Worm (Caenorhabditis elegans): ENCODE results near the gene frpr-21.

The frpr-21 gene

DNA sequence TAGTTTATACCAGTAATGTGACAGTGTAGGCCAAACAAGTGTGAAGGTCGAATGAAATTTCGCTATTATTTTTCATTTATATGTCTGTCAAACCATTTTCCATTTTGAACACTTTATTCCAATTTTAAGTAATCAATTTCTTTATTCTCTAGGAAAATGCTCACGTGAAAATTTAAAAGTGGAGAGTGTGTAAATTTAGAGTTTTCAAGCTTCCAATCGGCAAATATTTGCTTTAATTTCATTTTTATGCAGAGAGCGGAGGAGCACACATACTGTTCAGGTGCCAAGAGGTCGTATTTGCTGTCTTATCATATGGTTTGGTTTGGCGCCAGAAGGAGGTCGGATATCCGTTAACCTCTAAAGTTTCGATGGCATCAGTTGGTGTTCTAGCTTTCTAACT is 25.0 kb upstream of the frpr-21 start:
- TF ChIP-seq C06A6.2 (GFP tag; conservative IDR thresholded peaks at IDR 0.05) (no peak), Y53G8AR.9 (GFP tag; conservative IDR thresholded peaks at IDR 0.05) (0 out of 2 replicates have a peak, but pooled peaks have one; percentile 9)

DNA sequence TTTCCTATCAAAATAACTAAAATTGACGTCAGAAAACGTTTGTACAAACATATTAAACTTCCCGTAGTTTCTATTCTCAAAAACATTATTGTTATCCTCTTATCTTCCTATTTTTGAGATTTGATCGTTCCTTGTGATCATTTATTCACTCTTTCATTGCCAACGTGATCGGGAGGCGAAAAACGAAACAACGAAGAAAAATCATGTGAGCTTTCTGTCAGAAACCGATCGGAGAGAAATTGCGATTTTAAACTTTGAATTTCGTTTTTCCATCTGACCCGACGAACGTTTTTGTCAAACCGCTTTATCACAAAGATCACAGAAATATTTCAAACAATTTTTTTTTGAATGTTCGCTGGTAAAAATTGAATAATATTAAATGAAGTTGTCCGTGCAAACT is 24.5 kb upstream of the frpr-21 start:
- TF ChIP-seq Y67H2A.10 (GFP tag; conservative IDR thresholded peaks at IDR 0.05) (no peak), egl-44 (GFP tag; IDR thresholded peaks at IDR 0.05) (no peak), nhr-120 (GFP tag; IDR thresholded peaks at IDR 0.05) (no peak), lag-1 (GFP tag; IDR thresholded peaks at IDR 0.05) (no peak), C17E4.6 (GFP tag; IDR thresholded peaks at IDR 0.05) (no peak), hmg-1.2 (GFP tag; IDR thresholded peaks at IDR 0.05) (peak; percentile 15; the same call in 1 of the 2 replicates), nhr-179 (tag; optimal IDR thresholded peaks at IDR 0.05) (no peak), ZK185.1 (tag; optimal IDR thresholded peaks at IDR 0.05; ENCODE audit: poor library complexity, severe bottlenecking) (no peak), tlf-1 (GFP tag; optimal IDR thresholded peaks at IDR 0.05) (peak; percentile 11), efl-1 (GFP tag; optimal IDR thresholded peaks at IDR 0.05) (no peak), F57A8.1 (GFP tag; optimal IDR thresholded peaks at IDR 0.05) (no peak), madf-10 (tag; optimal IDR thresholded peaks at IDR 0.05) (peak; percentile 12), lsy-27 (tag; optimal IDR thresholded peaks at IDR 0.05; ENCODE audit: borderline replicate concordance, insufficient read depth) (no peak), ztf-25 (GFP tag; IDR thresholded peaks at IDR 0.05) (no peak), nhr-80 (tag; optimal IDR thresholded peaks at IDR 0.05) (no peak), ceh-91 (GFP tag; IDR thresholded peaks at IDR 0.05) (no peak), him-1 (tag; optimal IDR thresholded peaks at IDR 0.05) (no peak), B0261.1 (tag; optimal IDR thresholded peaks at IDR 0.05) (no peak), let-526 (GFP tag; IDR thresholded peaks at IDR 0.05) (0 out of 2 replicates have a peak, but pooled peaks have one; percentile 61), somi-1 (GFP tag; optimal IDR thresholded peaks at IDR 0.05) (peak; percentile 53), attf-3 (GFP tag; conservative IDR thresholded peaks at IDR 0.05) (no peak), ccch-3 (GFP tag; optimal IDR thresholded peaks at IDR 0.05) (no peak), let-607 (tag; optimal IDR thresholded peaks at IDR 0.05) (no peak)

DNA sequence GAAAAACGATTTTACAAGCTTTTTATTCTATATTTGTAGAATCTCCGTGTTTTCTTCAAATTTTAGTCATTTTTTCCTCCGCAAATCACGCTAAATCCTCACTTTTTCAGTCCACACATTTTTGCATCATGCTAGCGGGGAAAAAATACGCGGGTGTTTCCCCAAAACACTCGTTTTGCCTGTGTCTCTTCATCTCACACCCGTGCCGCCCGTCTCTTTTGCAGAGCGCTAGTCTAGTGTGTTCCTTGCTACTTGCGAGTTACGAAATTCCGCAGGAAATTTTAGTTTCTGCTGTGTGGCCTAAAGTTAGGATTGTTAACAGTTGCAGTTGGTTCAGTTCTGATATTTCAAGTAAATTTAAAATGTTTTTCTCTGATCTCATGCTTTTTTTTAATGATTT is 23.9 kb upstream of the frpr-21 start:
- TF ChIP-seq B0261.1 (tag; optimal IDR thresholded peaks at IDR 0.05) (no peak), C17E4.6 (GFP tag; IDR thresholded peaks at IDR 0.05) (no peak), dpff-1 (tag; optimal IDR thresholded peaks at IDR 0.05) (no peak), B0336.3 (GFP tag; IDR thresholded peaks at IDR 0.05) (peak; percentile 46; the same call in 1 of the 2 replicates), C06A6.2 (GFP tag; conservative IDR thresholded peaks at IDR 0.05) (no peak), hlh-26 (GFP tag; conservative IDR thresholded peaks at IDR 0.05) (no peak), somi-1 (GFP tag; optimal IDR thresholded peaks at IDR 0.05) (no peak), lin-26 (GFP tag; IDR thresholded peaks at IDR 0.05) (no peak), nhr-27 (tag; optimal IDR thresholded peaks at IDR 0.05) (no peak), ztf-22 (GFP tag; optimal IDR thresholded peaks at IDR 0.05) (no peak), F33H1.4 (GFP tag; IDR thresholded peaks at IDR 0.05) (no peak), Y53G8AR.9 (GFP tag; conservative IDR thresholded peaks at IDR 0.05) (no peak), K11D2.4 (GFP tag; IDR thresholded peaks at IDR 0.05) (no peak), dox-1 (GFP tag; IDR thresholded peaks at IDR 0.05) (0 out of 2 replicates have a peak, but pooled peaks have one; percentile 53), hmg-20 (GFP tag; IDR thresholded peaks at IDR 0.05) (no peak), hmg-1.2 (GFP tag; IDR thresholded peaks at IDR 0.05) (peak; percentile 20; the same call in 1 of the 2 replicates), lir-1 (GFP tag; conservative IDR thresholded peaks at IDR 0.05) (no peak), ceh-100 (GFP tag; IDR thresholded peaks at IDR 0.05) (no peak), nhr-179 (tag; optimal IDR thresholded peaks at IDR 0.05) (no peak), zim-3 (tag; optimal IDR thresholded peaks at IDR 0.05) (no peak), snpc-3.4 (tag; optimal IDR thresholded peaks at IDR 0.05) (no peak), zfh-2 (GFP tag; conservative IDR thresholded peaks at IDR 0.05) (no peak), rec-8 (tag; optimal IDR thresholded peaks at IDR 0.05) (no peak), tbx-9 (tag; optimal IDR thresholded peaks at IDR 0.05; ENCODE audit: borderline replicate concordance) (no peak), die-1 (tag; optimal IDR thresholded peaks at IDR 0.05) (peak; percentile 8), bed-2 (GFP tag; IDR thresholded peaks at IDR 0.05) (no peak), lin-40 (tag; optimal IDR thresholded peaks at IDR 0.05) (no peak), madf-10 (tag; optimal IDR thresholded peaks at IDR 0.05) (no peak)

Data from whole organism, young adult.